Worm (Caenorhabditis elegans) whole organism, early embryonic: ENCODE measurements around the gene F29B9.11.

Source experiments
- B0310.2 ChIP-seq: sonication (generic microtip); optimal IDR thresholded peaks from 2 replicates; lab custom pipeline; 2016; ENCODE audit warnings: mild to moderate bottlenecking, missing genetic modification characterization, missing compliant biosample characterization
- F13C5.2 ChIP-seq: sonication (generic microtip); optimal IDR thresholded peaks from 2 replicates; lab custom pipeline; 2017; ENCODE audit warnings: mild to moderate bottlenecking, missing genetic modification characterization, inconsistent platforms, missing compliant biosample characterization
- aly-1 ChIP-seq: sonication (generic microtip); optimal IDR thresholded peaks from 2 replicates; lab custom pipeline; 2016; ENCODE audit warnings: missing genetic modification characterization, missing compliant biosample characterization
- ama-1 ChIP-seq: fragments of 150-350 bp; optimal IDR thresholded peaks from 2 replicates; lab custom pipeline; 2014
- ceh-13 ChIP-seq: fragments of 200-800 bp; sonication (Bioruptor generic); optimal IDR thresholded peaks from 2 replicates; lab custom pipeline; 2018; ENCODE audit warnings: mild to moderate bottlenecking, missing genetic modification characterization, missing compliant biosample characterization
- ceh-36 ChIP-seq: sonication (generic microtip); optimal IDR thresholded peaks from 2 replicates; lab custom pipeline; 2016; ENCODE audit warnings: missing genetic modification characterization, inconsistent platforms, missing compliant biosample characterization
- ets-7 ChIP-seq: sonication (generic microtip); optimal IDR thresholded peaks from 2 replicates; lab custom pipeline; 2016; ENCODE audit warnings: missing genotype, missing genetic modification characterization, missing compliant biosample characterization
- flt-1 ChIP-seq: fragments of 200-800 bp; sonication (Bioruptor generic); IDR thresholded peaks from 2 replicates; pipeline ENCODE4 v1.3.6; 2022; ENCODE audit warnings: missing genetic modification characterization, missing compliant biosample characterization
- hmbx-1 ChIP-seq: sonication (generic microtip); optimal IDR thresholded peaks from 2 replicates; lab custom pipeline; 2016; ENCODE audit warnings: mild to moderate bottlenecking, missing genetic modification characterization, missing compliant biosample characterization
- hmg-4 ChIP-seq: fragments of 200-800 bp; sonication (Bioruptor generic); optimal IDR thresholded peaks from 2 replicates; lab custom pipeline; 2018; ENCODE audit warnings: mild to moderate bottlenecking, missing genetic modification characterization, missing compliant biosample characterization
- hnd-1 ChIP-seq: sonication (generic microtip); optimal IDR thresholded peaks from 2 replicates; lab custom pipeline; 2016; ENCODE audit warnings: missing genetic modification characterization, missing compliant biosample characterization
- pes-1 ChIP-seq: fragments of 200-800 bp; sonication (Bioruptor generic); IDR thresholded peaks from 2 replicates; pipeline ENCODE4 v1.3.6; 2022; ENCODE audit warnings: missing genetic modification reagents, missing genetic modification characterization, missing compliant biosample characterization
- scrt-1 ChIP-seq: fragments of 200-800 bp; sonication (Bioruptor generic); IDR thresholded peaks from 2 replicates; pipeline ENCODE4 v1.3.6; 2022; ENCODE audit warnings: missing genetic modification characterization, missing compliant biosample characterization
- sea-1 ChIP-seq: fragments of 200-800 bp; sonication (Bioruptor generic); conservative IDR thresholded peaks from 2 replicates; pipeline ENCODE4 v1.3.6; 2022; ENCODE audit warnings: missing genetic modification characterization, missing compliant biosample characterization
- tbx-11 ChIP-seq: fragments of 200-800 bp; sonication (Bioruptor generic); IDR thresholded peaks from 2 replicates; pipeline ENCODE4 v1.3.6; 2022; ENCODE audit warnings: missing genetic modification characterization, missing compliant biosample characterization
- tbx-37 ChIP-seq: fragments of 200-800 bp; sonication (Bioruptor generic); conservative IDR thresholded peaks from 2 replicates; pipeline ENCODE4 v1.3.6; 2022; ENCODE audit warnings: missing genetic modification reagents, missing genetic modification characterization, missing compliant biosample characterization
- tra-4 ChIP-seq: sonication (generic microtip); optimal IDR thresholded peaks from 2 replicates; lab custom pipeline; 2017; ENCODE audit warnings: missing genetic modification characterization, missing compliant biosample characterization

The F29B9.11 gene

ce11 chrIV:4660151-4661041, at the start of gene F29B9.11, which contains the start of gene jmjd-1.2:
F29B9.11 (minus strand) TSS chrIV:4660201.
jmjd-1.2 (plus strand) TSS chrIV:4660991.
- TF ChIP-seq flt-1 (no peak), hmg-4 (GFP tag; lab: Kevin White, UChicago) (peak; percentile 61), tra-4 (tag; lab: Kevin White, UChicago) (peak; percentile 56), tbx-37 (GFP tag; lab: Robert Waterston, UW) (0 out of 2 replicates have a peak, but pooled peaks have one; percentile 48), hnd-1 (tag; lab: Kevin White, UChicago) (no peak), ceh-13 (GFP tag; lab: Kevin White, UChicago) (peak; percentile 34), B0310.2 (tag; lab: Kevin White, UChicago) (peak; percentile 56), sea-1 (GFP tag; lab: Robert Waterston, UW) (peak; percentile 58; the same call in 1 of the 2 replicates), tbx-11 (GFP tag; lab: Robert Waterston, UW) (no peak), scrt-1 (GFP tag; lab: Robert Waterston, UW) (no peak), aly-1 (tag; lab: Kevin White, UChicago) (peak; percentile 21), pes-1 (GFP tag; lab: Robert Waterston, UW) (peak; percentile 63), ets-7 (tag; lab: Kevin White, UChicago) (peak; percentile 70), F13C5.2 (tag; lab: Kevin White, UChicago) (peak; percentile 77), hmbx-1 (tag; lab: Kevin White, UChicago) (peak; percentile 46), ceh-36 (no peak), ama-1 (lab: Kevin White, UChicago) (no peak)

- no peak for TF ChIP-seq tra-4 (tag; lab: Kevin White, UChicago)
- TF ChIP-seq pes-1 (GFP tag; lab: Robert Waterston, UW): no peak
- no peak for TF ChIP-seq hmbx-1 (tag; lab: Kevin White, UChicago)
- TF ChIP-seq ceh-13 (GFP tag; lab: Kevin White, UChicago): no peak
- TF ChIP-seq flt-1: no peak
- no peak for TF ChIP-seq aly-1 (tag; lab: Kevin White, UChicago)
- no peak for TF ChIP-seq hnd-1 (tag; lab: Kevin White, UChicago)
- no peak for TF ChIP-seq scrt-1 (GFP tag; lab: Robert Waterston, UW)
- no peak for TF ChIP-seq sea-1 (GFP tag; lab: Robert Waterston, UW)
- no peak for TF ChIP-seq B0310.2 (tag; lab: Kevin White, UChicago)
- TF ChIP-seq ama-1 (lab: Kevin White, UChicago): no peak
Measured at ce11 chrIV:4705922-4706321, 45.9 kb upstream of the F29B9.11 start.

ce11 chrIV:4705182-4705581, 45.2 kb upstream of the F29B9.11 start:
- TF ChIP-seq hmbx-1 (tag; lab: Kevin White, UChicago) (no peak), hmg-4 (GFP tag; lab: Kevin White, UChicago) (peak; percentile 40), sea-1 (GFP tag; lab: Robert Waterston, UW) (0 out of 2 replicates have a peak, but pooled peaks have one; percentile 11)

- TF ChIP-seq flt-1 (no peak), F13C5.2 (tag; lab: Kevin White, UChicago) (no peak), tbx-37 (GFP tag; lab: Robert Waterston, UW) (no peak), hmbx-1 (tag; lab: Kevin White, UChicago) (no peak), aly-1 (tag; lab: Kevin White, UChicago) (no peak), B0310.2 (tag; lab: Kevin White, UChicago) (no peak), scrt-1 (GFP tag; lab: Robert Waterston, UW) (no peak), ets-7 (tag; lab: Kevin White, UChicago) (no peak), tbx-11 (GFP tag; lab: Robert Waterston, UW) (no peak), ceh-36 (no peak), pes-1 (GFP tag; lab: Robert Waterston, UW) (no peak), hmg-4 (GFP tag; lab: Kevin White, UChicago) (no peak), ceh-13 (GFP tag; lab: Kevin White, UChicago) (no peak), tra-4 (tag; lab: Kevin White, UChicago) (no peak), ama-1 (lab: Kevin White, UChicago) (no peak), sea-1 (GFP tag; lab: Robert Waterston, UW) (no peak)
Measured at ce11 chrIV:4703911-4704310, 43.9 kb upstream of the F29B9.11 start, which contains the start of gene ogdh-1. ogdh-1 (minus strand) TSS chrIV:4704011.

- no peak for TF ChIP-seq ama-1 (lab: Kevin White, UChicago)
Measured at ce11 chrIV:4692463-4692862, 32.5 kb upstream of the F29B9.11 start, which contains the start of gene spe-51. spe-51 (plus strand) TSS chrIV:4692763.

ce11 chrIV:4688221-4688620, 28.2 kb upstream of the F29B9.11 start, which contains the start of gene bus-4:
bus-4 (plus strand) TSS chrIV:4688269.
- no peak for TF ChIP-seq hnd-1 (tag; lab: Kevin White, UChicago)
- TF ChIP-seq hmg-4 (GFP tag; lab: Kevin White, UChicago): no peak
- no peak for TF ChIP-seq sea-1 (GFP tag; lab: Robert Waterston, UW)
- no peak for TF ChIP-seq B0310.2 (tag; lab: Kevin White, UChicago)
- TF ChIP-seq tra-4 (tag; lab: Kevin White, UChicago): no peak
- no peak for TF ChIP-seq flt-1
- no peak for TF ChIP-seq ets-7 (tag; lab: Kevin White, UChicago)
- TF ChIP-seq tbx-11 (GFP tag; lab: Robert Waterston, UW): no peak
- no peak for TF ChIP-seq pes-1 (GFP tag; lab: Robert Waterston, UW)
- no peak for TF ChIP-seq ceh-13 (GFP tag; lab: Kevin White, UChicago)
- TF ChIP-seq ama-1 (lab: Kevin White, UChicago): no peak
- TF ChIP-seq scrt-1 (GFP tag; lab: Robert Waterston, UW): no peak
- no peak for TF ChIP-seq ceh-36
